Fruit fly (Drosophila melanogaster) whole organism, embryonic: ENCODE measurements around the gene NK7.1.

Experiments
- Aef1 ChIP-seq: fragments of 200-800 bp; sonication (Bioruptor generic); IDR thresholded peaks from 3 replicates; pipeline ENCODE4 v1.3.6; 2022; ENCODE audit warnings: missing biosample characterization, missing genetic modification characterization
- CG10543 ChIP-seq: fragments of 200-800 bp; sonication (Bioruptor generic); optimal IDR thresholded peaks from 3 replicates; lab custom pipeline; 2017; ENCODE audit warnings: missing biosample characterization, mild to moderate bottlenecking, missing genetic modification characterization, moderate library complexity
- CG10565 ChIP-seq: fragments of 200-800 bp; sonication (Bioruptor generic); optimal IDR thresholded peaks from 3 replicates; lab custom pipeline; 2016; ENCODE audit warnings: missing biosample characterization, mild to moderate bottlenecking, missing genetic modification characterization
- CG11247 ChIP-seq: fragments of 200-800 bp; sonication (Bioruptor generic); IDR thresholded peaks from 2 replicates; pipeline ENCODE4 v1.3.6; 2022; ENCODE audit warnings: missing biosample characterization, missing genetic modification characterization
- CG11504 ChIP-seq: fragments of 200-800 bp; sonication (Bioruptor generic); optimal IDR thresholded peaks from 3 replicates; lab custom pipeline; 2019; ENCODE audit warnings: missing biosample characterization, mild to moderate bottlenecking, missing genetic modification characterization, moderate library complexity
- CG13296 ChIP-seq: fragments of 200-800 bp; sonication (Bioruptor generic); optimal IDR thresholded peaks from 3 replicates; lab custom pipeline; 2018; ENCODE audit warnings: missing biosample characterization, mild to moderate bottlenecking, missing genetic modification characterization
- CG15479 ChIP-seq: fragments of 200-800 bp; sonication (Bioruptor generic); optimal IDR thresholded peaks from 3 replicates; lab custom pipeline; 2019; ENCODE audit warnings: missing biosample characterization, mild to moderate bottlenecking, missing genetic modification characterization, moderate library complexity
- CG1603 ChIP-seq: fragments of 200-800 bp; sonication (Bioruptor generic); optimal IDR thresholded peaks from 2 replicates; lab custom pipeline; 2019; ENCODE audit warnings: missing biosample characterization, mild to moderate bottlenecking, missing genetic modification characterization, moderate library complexity
- CG17328 ChIP-seq: fragments of 200-800 bp; sonication (Bioruptor generic); IDR thresholded peaks from 2 replicates; pipeline ENCODE4 v1.3.6; 2022; ENCODE audit warnings: missing biosample characterization, missing genetic modification characterization
- CG18011 ChIP-seq: fragments of 200-800 bp; sonication (Bioruptor generic); optimal IDR thresholded peaks from 2 replicates; lab custom pipeline; 2017; ENCODE audit warnings: missing biosample characterization, missing genetic modification characterization, mild to moderate bottlenecking, moderate library complexity, missing genotype
- CG18262 ChIP-seq: fragments of 200-800 bp; optimal IDR thresholded peaks from 3 replicates; lab custom pipeline; 2019; ENCODE audit warnings: missing biosample characterization, mild to moderate bottlenecking, missing genetic modification characterization, moderate library complexity
- CG31365 ChIP-seq: fragments of 200-800 bp; sonication (Bioruptor generic); optimal IDR thresholded peaks from 2 replicates; lab custom pipeline; 2018; ENCODE audit warnings: missing biosample characterization, mild to moderate bottlenecking, missing genetic modification characterization
- CG5953 ChIP-seq: fragments of 200-800 bp; sonication (Bioruptor generic); IDR thresholded peaks from 2 replicates; pipeline ENCODE4 v1.3.6; 2022; ENCODE audit warnings: missing biosample characterization, missing genetic modification characterization
- CG7357 ChIP-seq: fragments of 200-800 bp; sonication (Bioruptor generic); IDR thresholded peaks from 3 replicates; pipeline ENCODE4 v1.3.6; 2022; ENCODE audit warnings: missing biosample characterization, missing genetic modification characterization
- CG7786 ChIP-seq: fragments of 200-800 bp; sonication (Bioruptor generic); optimal IDR thresholded peaks from 2 replicates; lab custom pipeline; 2016; ENCODE audit warnings: missing biosample characterization, missing genetic modification characterization
- CG8478 ChIP-seq: fragments of >200 bp; optimal IDR thresholded peaks from 2 replicates; lab custom pipeline; 2018
- CG9932 ChIP-seq: fragments of 200-800 bp; sonication (Bioruptor generic); IDR thresholded peaks from 2 replicates; pipeline ENCODE4 v1.3.6; 2022; ENCODE audit warnings: missing biosample characterization, missing genetic modification characterization
- Chrac-16 ChIP-seq: fragments of 200-800 bp; sonication (Bioruptor generic); optimal IDR thresholded peaks from 3 replicates; lab custom pipeline; 2016; ENCODE audit warnings: missing biosample characterization, missing genetic modification characterization
- CrebB ChIP-seq: fragments of 200-800 bp; sonication (Bioruptor generic); optimal IDR thresholded peaks from 3 replicates; lab custom pipeline; 2018; ENCODE audit warnings: missing biosample characterization, mild to moderate bottlenecking, missing genetic modification characterization
- D19A ChIP-seq: fragments of 200-800 bp; optimal IDR thresholded peaks from 3 replicates; lab custom pipeline; 2019; ENCODE audit warnings: missing biosample characterization, mild to moderate bottlenecking, missing genetic modification characterization, moderate library complexity
- Fer1 ChIP-seq: fragments of 200-800 bp; sonication (Bioruptor generic); optimal IDR thresholded peaks from 2 replicates; lab custom pipeline; 2017; ENCODE audit warnings: missing biosample characterization, mild to moderate bottlenecking, missing genetic modification characterization
- Fer3 ChIP-seq: fragments of 200-800 bp; sonication (Bioruptor generic); optimal IDR thresholded peaks from 2 replicates; lab custom pipeline; 2018; ENCODE audit warnings: missing biosample characterization, mild to moderate bottlenecking, missing genetic modification characterization, moderate library complexity
- Hand ChIP-seq: fragments of 200-800 bp; sonication (Bioruptor generic); optimal IDR thresholded peaks from 2 replicates; lab custom pipeline; 2017; ENCODE audit warnings: mild to moderate bottlenecking, missing biosample characterization, missing genetic modification reagents, missing genetic modification characterization
- HmgZ ChIP-seq: fragments of 200-800 bp; sonication (Bioruptor generic); optimal IDR thresholded peaks from 2 replicates; lab custom pipeline; 2018; ENCODE audit warnings: missing biosample characterization, mild to moderate bottlenecking, missing genetic modification characterization
- Mrtf ChIP-seq: fragments of 200-800 bp; sonication (Bioruptor generic); IDR thresholded peaks from 3 replicates; pipeline ENCODE4 v1.3.6; 2022; ENCODE audit warnings: missing biosample characterization, missing genetic modification characterization
- Nf-YC ChIP-seq: fragments of 200-800 bp; optimal IDR thresholded peaks from 3 replicates; lab custom pipeline; 2019; ENCODE audit warnings: missing biosample characterization, mild to moderate bottlenecking, missing genetic modification characterization, moderate library complexity
- Six4 ChIP-seq: fragments of 200-800 bp; sonication (Bioruptor generic); optimal IDR thresholded peaks from 2 replicates; lab custom pipeline; 2016; ENCODE audit warnings: missing biosample characterization, missing genetic modification characterization
- ab ChIP-seq: fragments of 200-800 bp; sonication (Bioruptor generic); optimal IDR thresholded peaks from 2 replicates; lab custom pipeline; 2016; ENCODE audit warnings: missing biosample characterization, missing genetic modification characterization
- bcd ChIP-seq: fragments of 200-800 bp; sonication (Bioruptor generic); optimal IDR thresholded peaks from 2 replicates; lab custom pipeline; 2017; ENCODE audit warnings: missing biosample characterization, mild to moderate bottlenecking, missing genetic modification characterization
- cas ChIP-seq: fragments of 200-800 bp; sonication (Bioruptor generic); IDR thresholded peaks from 2 replicates; pipeline ENCODE4 v1.3.6; 2022; ENCODE audit warnings: missing biosample characterization, missing genetic modification characterization
- crc ChIP-seq: fragments of 200-800 bp; sonication (Bioruptor generic); optimal IDR thresholded peaks from 2 replicates; lab custom pipeline; 2016; ENCODE audit warnings: missing biosample characterization, missing genetic modification characterization
- cwo ChIP-seq: fragments of 200-800 bp; sonication (Bioruptor generic); optimal IDR thresholded peaks from 3 replicates; lab custom pipeline; 2017; ENCODE audit warnings: missing biosample characterization, missing genetic modification characterization, mild to moderate bottlenecking, moderate library complexity, missing genetic modification reagents
- dimm ChIP-seq: fragments of 200-800 bp; sonication (Bioruptor generic); IDR thresholded peaks from 2 replicates; pipeline ENCODE4 v1.3.6; 2022; ENCODE audit warnings: missing biosample characterization, missing genetic modification characterization
- en ChIP-seq: fragments of 200-800 bp; sonication (Bioruptor generic); optimal IDR thresholded peaks from 2 replicates; lab custom pipeline; 2016; ENCODE audit warnings: missing biosample characterization, missing genetic modification characterization
- gce ChIP-seq: fragments of 200-800 bp; sonication (Bioruptor generic); IDR thresholded peaks from 3 replicates; pipeline ENCODE4 v1.3.6; 2022; ENCODE audit warnings: missing biosample characterization, missing genetic modification characterization
- her ChIP-seq: fragments of 200-800 bp; sonication (Bioruptor generic); optimal IDR thresholded peaks from 2 replicates; lab custom pipeline; 2016; ENCODE audit warnings: missing biosample characterization, missing genetic modification characterization
- hkb ChIP-seq, 2 experiments: fragments of 200-800 bp in 1 of 2; fragments of >200 bp in 1 of 2; sonication (Bioruptor generic) in 1 of 2; IDR thresholded peaks in 1 of 2; optimal IDR thresholded peaks in 1 of 2; 2 replicates each; pipeline versions ENCODE4 v1.3.6 to Lab custom; 2017 to 2022; ENCODE audit warnings: missing biosample characterization in 1 of 2, missing genetic modification characterization in 1 of 2
- jumu ChIP-seq: fragments of 200-800 bp; sonication (Bioruptor generic); optimal IDR thresholded peaks from 3 replicates; lab custom pipeline; 2016; ENCODE audit warnings: missing biosample characterization, missing genetic modification characterization
- ken ChIP-seq: fragments of 200-800 bp; sonication (Bioruptor generic); IDR thresholded peaks from 3 replicates; pipeline ENCODE4 v1.3.6; 2022; ENCODE audit warnings: missing biosample characterization, missing genetic modification characterization
- lbe ChIP-seq: fragments of 200-800 bp; sonication (Bioruptor generic); optimal IDR thresholded peaks from 2 replicates; lab custom pipeline; 2016; ENCODE audit warnings: missing biosample characterization, mild to moderate bottlenecking, missing genetic modification characterization
- nau ChIP-seq: fragments of 200-800 bp; sonication (Bioruptor generic); optimal IDR thresholded peaks from 3 replicates; lab custom pipeline; 2017; ENCODE audit warnings: missing biosample characterization, mild to moderate bottlenecking, missing genetic modification characterization, missing genetic modification reagents
- pan ChIP-seq, 4 experiments: fragments of >200 bp in 3 of 4; fragments of 200-800 bp in 1 of 4; sonication (Bioruptor generic) in 1 of 4; optimal IDR thresholded peaks in 3 of 4; IDR thresholded peaks in 1 of 4; 2 replicates each; pipeline versions ENCODE4 v1.3.6 to Lab custom; 2017 to 2022; ENCODE audit warnings: missing biosample characterization in 2 of 4, missing genetic modification characterization in 2 of 4, mixed read lengths in 1 of 4
- phol ChIP-seq: fragments of 200-800 bp; sonication (Bioruptor generic); optimal IDR thresholded peaks from 3 replicates; lab custom pipeline; 2018; ENCODE audit warnings: missing biosample characterization, mild to moderate bottlenecking, missing genetic modification characterization, moderate library complexity
- row ChIP-seq: fragments of 200-800 bp; sonication (Bioruptor generic); IDR thresholded peaks from 3 replicates; pipeline ENCODE4 v1.3.6; 2022; ENCODE audit warnings: missing biosample characterization, missing genetic modification characterization
- sens-2 ChIP-seq: fragments of 200-800 bp; sonication (Bioruptor generic); IDR thresholded peaks from 2 replicates; pipeline ENCODE4 v1.3.6; 2022; ENCODE audit warnings: missing biosample characterization, missing genetic modification characterization
- sim ChIP-seq: fragments of 200-800 bp; sonication (Bioruptor generic); IDR thresholded peaks from 2 replicates; pipeline ENCODE4 v1.3.6; 2022; ENCODE audit warnings: missing biosample characterization, missing genetic modification characterization
- sug ChIP-seq: fragments of 200-800 bp; optimal IDR thresholded peaks from 2 replicates; lab custom pipeline; 2019; ENCODE audit warnings: missing biosample characterization, mild to moderate bottlenecking, missing genetic modification characterization, moderate library complexity
- tio ChIP-seq: fragments of 200-800 bp; sonication (Bioruptor generic); optimal IDR thresholded peaks from 2 replicates; lab custom pipeline; 2017; ENCODE audit warnings: missing biosample characterization, missing genetic modification characterization, inconsistent platforms
- trh ChIP-seq: fragments of 200-800 bp; sonication (Bioruptor generic); optimal IDR thresholded peaks from 2 replicates; lab custom pipeline; 2016; ENCODE audit warnings: missing biosample characterization, missing genetic modification characterization
- tup ChIP-seq: fragments of 200-800 bp; sonication (Bioruptor generic); optimal IDR thresholded peaks from 2 replicates; lab custom pipeline; 2016; ENCODE audit warnings: missing biosample characterization, mild to moderate bottlenecking, missing genetic modification characterization, moderate library complexity
- z ChIP-seq: fragments of 200-800 bp; sonication (Bioruptor generic); IDR thresholded peaks from 3 replicates; pipeline ENCODE4 v1.3.6; 2022; ENCODE audit warnings: missing biosample characterization, missing genetic modification characterization
- zfh2 ChIP-seq: fragments of 200-800 bp; sonication (Bioruptor generic); optimal IDR thresholded peaks from 2 replicates; lab custom pipeline; 2016; ENCODE audit warnings: missing biosample characterization, missing genetic modification characterization

The NK7.1 gene

dm6 chr3R:14299891-14300290 is 72.9 kb downstream of the NK7.1 start (continued):
- TF ChIP-seq CG5953 (GFP tag; lab: Robert Waterston, UW) (no peak), Fer3 (tag; lab: Kevin White, UChicago) (peak; percentile 17), trh (GFP tag; lab: Kevin White, UChicago) (no peak), her (GFP tag; lab: Kevin White, UChicago) (no peak), Aef1 (no peak), gce (GFP tag; lab: Robert Waterston, UW) (no peak; the same call in 2 of the 3 replicates), hkb (optimal IDR thresholded peaks at IDR 0.05; lab: Kevin White, UChicago) (no peak), hkb (GFP tag; IDR thresholded peaks at IDR 0.05; lab: Robert Waterston, UW) (no peak; the same call in none of the 2 replicates), zfh2 (GFP tag; lab: Kevin White, UChicago) (no peak), CG8478 (lab: Kevin White, UChicago) (no peak), tio (GFP tag; lab: Kevin White, UChicago) (no peak), phol (tag; lab: Kevin White, UChicago) (no peak), cwo (GFP tag; lab: Kevin White, UChicago) (no peak), jumu (GFP tag; lab: Kevin White, UChicago) (no peak), CrebB (tag; lab: Kevin White, UChicago) (peak; percentile 16), row (GFP tag; lab: Robert Waterston, UW) (no peak), CG17328 (GFP tag; lab: Robert Waterston, UW) (no peak), CG11247 (GFP tag; lab: Robert Waterston, UW) (no peak), CG1603 (tag; lab: Kevin White, UChicago) (no peak), D19A (tag; lab: Kevin White, UChicago) (peak; percentile 16), CG18011 (GFP tag; lab: Kevin White, UChicago) (no peak), CG10565 (GFP tag; lab: Kevin White, UChicago) (no peak), CG9932 (GFP tag; lab: Robert Waterston, UW) (no peak), CG10543 (GFP tag; lab: Kevin White, UChicago) (peak; percentile 38), cas (no peak), sug (peak; percentile 70), dimm (no peak), sens-2 (no peak), ken (GFP tag; lab: Robert Waterston, UW) (no peak), sim (GFP tag; lab: Robert Waterston, UW) (no peak), Chrac-16 (GFP tag; lab: Kevin White, UChicago) (no peak), CG7786 (GFP tag; lab: Kevin White, UChicago) (no peak), CG18262 (tag; lab: Kevin White, UChicago) (peak; percentile 40), CG7357 (GFP tag; lab: Robert Waterston, UW) (no peak), Six4 (GFP tag; lab: Kevin White, UChicago) (no peak), z (GFP tag; lab: Robert Waterston, UW) (no peak), Hand (GFP tag; lab: Kevin White, UChicago) (no peak), HmgZ (peak; percentile 11), CG15479 (GFP tag; lab: Kevin White, UChicago) (no peak), ab (no peak), crc (GFP tag; lab: Kevin White, UChicago) (no peak), pan (optimal IDR thresholded peaks at IDR 0.05; lab: Kevin White, UChicago) (no peak), pan (GFP tag; optimal IDR thresholded peaks at IDR 0.05 in 1 of 2, IDR thresholded peaks at IDR 0.05 in 1 of 2) (no peak), lbe (GFP tag; lab: Kevin White, UChicago) (no peak), CG31365 (peak; percentile 71), Fer1 (GFP tag; lab: Kevin White, UChicago) (peak; percentile 62), en (no peak), Nf-YC (tag; lab: Kevin White, UChicago) (no peak), Mrtf (GFP tag; lab: Robert Waterston, UW) (no peak), tup (GFP tag; lab: Kevin White, UChicago) (no peak), nau (GFP tag; lab: Kevin White, UChicago) (no peak), CG11504 (no peak), bcd (peak; percentile 5), CG13296 (peak; percentile 62)
